Worm (Caenorhabditis elegans) whole organism, L4 larva: ENCODE data around the gene trpp-4.

Experiments
- T20F7.1 ChIP-seq: fragments of 200-800 bp; sonication (Bioruptor generic); optimal IDR thresholded peaks from 2 replicates; lab custom pipeline; 2018; ENCODE audit warnings: mild to moderate bottlenecking, missing genetic modification characterization, missing compliant biosample characterization
- Y105C5A.15 ChIP-seq: fragments of 200-800 bp; sonication (Bioruptor generic); IDR thresholded peaks from 2 replicates; pipeline ENCODE4 v1.3.6; 2022; ENCODE audit warnings: missing genetic modification characterization, missing compliant biosample characterization
- Y75B8A.6 ChIP-seq: fragments of 200-800 bp; sonication (Bioruptor generic); IDR thresholded peaks from 2 replicates; pipeline ENCODE4 v1.3.6; 2022; ENCODE audit warnings: missing genetic modification reagents, missing genetic modification characterization, missing compliant biosample characterization
- arid-1 ChIP-seq: fragments of 200-800 bp; sonication (Bioruptor generic); conservative IDR thresholded peaks from 2 replicates; pipeline ENCODE4 v1.3.6; 2022; ENCODE audit warnings: missing genetic modification reagents, missing genetic modification characterization, missing compliant biosample characterization
- ceh-28 ChIP-seq: fragments of 150-350 bp; optimal IDR thresholded peaks from 2 replicates; lab custom pipeline; 2014; ENCODE audit warnings: missing biosample characterization, missing genetic modification reagents, missing genetic modification characterization
- ces-1 ChIP-seq: fragments of 150-350 bp; sonication (generic microtip); optimal IDR thresholded peaks from 4 replicates; lab custom pipeline; 2014; ENCODE audit warnings: missing biosample characterization, missing genetic modification reagents, missing genetic modification characterization
- ctbp-1 ChIP-seq: fragments of 200-800 bp; sonication (Bioruptor generic); IDR thresholded peaks from 2 replicates; pipeline ENCODE4 v1.3.6; 2022; ENCODE audit warnings: missing genetic modification reagents, missing genetic modification characterization, missing compliant biosample characterization
- daf-19 ChIP-seq: fragments of 200-800 bp; sonication (Bioruptor generic); conservative IDR thresholded peaks from 2 replicates; pipeline ENCODE4 v1.3.6; 2022; ENCODE audit warnings: missing genetic modification characterization, missing compliant biosample characterization
- dmd-6 ChIP-seq: fragments of 200-800 bp; sonication (Bioruptor generic); IDR thresholded peaks from 2 replicates; pipeline ENCODE4 v1.3.6; 2022; ENCODE audit warnings: missing genetic modification reagents, missing genetic modification characterization, missing compliant biosample characterization
- dpl-1 ChIP-seq: fragments of 150-350 bp; optimal IDR thresholded peaks from 2 replicates; lab custom pipeline; 2014; ENCODE audit warnings: missing biosample characterization, missing genetic modification reagents, missing genetic modification characterization
- egl-43 ChIP-seq: fragments of 200-800 bp; sonication (Bioruptor generic); IDR thresholded peaks from 2 replicates; pipeline ENCODE4 v1.3.6; 2022; ENCODE audit warnings: missing genetic modification reagents, missing genetic modification characterization, missing compliant biosample characterization
- fkh-10 ChIP-seq: fragments of 150-350 bp; optimal IDR thresholded peaks from 2 replicates; lab custom pipeline; 2014; ENCODE audit warnings: missing biosample characterization, missing genetic modification reagents, missing genetic modification characterization
- gei-8 ChIP-seq: fragments of 200-800 bp; sonication (Bioruptor generic); optimal IDR thresholded peaks from 2 replicates; lab custom pipeline; 2018; ENCODE audit warnings: mild to moderate bottlenecking, missing genetic modification characterization, missing compliant biosample characterization
- hlh-11 ChIP-seq: fragments of 200-800 bp; sonication (Bioruptor generic); optimal IDR thresholded peaks from 2 replicates; lab custom pipeline; 2018; ENCODE audit warnings: mild to moderate bottlenecking, missing genetic modification characterization, missing compliant biosample characterization
- hlh-30 ChIP-seq: sonication (generic microtip); optimal IDR thresholded peaks from 2 replicates; lab custom pipeline; 2017; ENCODE audit warnings: antibody characterized with exemption, mild to moderate bottlenecking, missing genetic modification characterization, missing compliant biosample characterization; ENCODE audit not compliant: insufficient read depth
- hmg-1.1 ChIP-seq: fragments of 200-800 bp; sonication (Bioruptor generic); IDR thresholded peaks from 2 replicates; pipeline ENCODE4 v1.3.6; 2022; ENCODE audit warnings: missing genetic modification reagents, missing genetic modification characterization, missing compliant biosample characterization
- lim-7 ChIP-seq: fragments of 200-800 bp; sonication (Bioruptor generic); IDR thresholded peaks from 2 replicates; pipeline ENCODE4 v1.3.6; 2022; ENCODE audit warnings: missing genetic modification characterization, missing compliant biosample characterization
- lin-15B ChIP-seq: fragments of 150-350 bp; sonication (generic microtip); optimal IDR thresholded peaks from 3 replicates; lab custom pipeline; 2014; ENCODE audit warnings: missing biosample characterization, missing genetic modification characterization
- lin-39 ChIP-seq: fragments of 150-350 bp; optimal IDR thresholded peaks from 2 replicates; lab custom pipeline; 2014; ENCODE audit warnings: missing biosample characterization, missing genetic modification reagents, missing genetic modification characterization
- lsy-2 ChIP-seq, 2 experiments: fragments of 150-350 bp in 1 of 2; sonication (generic microtip) in 1 of 2; optimal IDR thresholded peaks; 2 replicates each; lab custom pipeline; 2014 to 2017; ENCODE audit warnings: missing biosample characterization in 2 of 2, missing genetic modification characterization in 2 of 2
- madf-5 ChIP-seq, 2 experiments: fragments of 200-800 bp; sonication (Bioruptor generic); IDR thresholded peaks; 2 replicates each; pipeline ENCODE4 v1.3.6; 2022; ENCODE audit warnings: missing compliant biosample characterization in 2 of 2, missing genetic modification characterization in 2 of 2
- mep-1 ChIP-seq: fragments of 150-350 bp; sonication (generic microtip); optimal IDR thresholded peaks from 3 replicates; lab custom pipeline; 2014; ENCODE audit warnings: missing biosample characterization, missing genetic modification characterization
- mes-2 ChIP-seq: sonication (generic microtip); optimal IDR thresholded peaks from 2 replicates; lab custom pipeline; 2016; ENCODE audit warnings: missing genotype, mild to moderate bottlenecking, missing genetic modification characterization, missing compliant biosample characterization; ENCODE audit not compliant: poor library complexity, severe bottlenecking
- nhr-11 ChIP-seq: fragments of 150-350 bp; optimal IDR thresholded peaks from 2 replicates; lab custom pipeline; 2014; ENCODE audit warnings: missing biosample characterization, missing genetic modification characterization
- nhr-111 ChIP-seq: fragments of 200-800 bp; sonication (Bioruptor generic); optimal IDR thresholded peaks from 2 replicates; lab custom pipeline; 2018; ENCODE audit warnings: mild to moderate bottlenecking, missing genetic modification characterization, missing compliant biosample characterization
- nhr-28 ChIP-seq: fragments of 150-350 bp; optimal IDR thresholded peaks from 2 replicates; lab custom pipeline; 2014; ENCODE audit warnings: missing biosample characterization, missing genetic modification characterization
- nhr-41 ChIP-seq: fragments of 200-800 bp; sonication (Bioruptor generic); IDR thresholded peaks from 2 replicates; pipeline ENCODE4 v1.3.6; 2022; ENCODE audit warnings: missing genetic modification reagents, missing genetic modification characterization, missing compliant biosample characterization
- nhr-76 ChIP-seq: fragments of 150-350 bp; optimal IDR thresholded peaks from 2 replicates; lab custom pipeline; 2014; ENCODE audit warnings: missing biosample characterization, missing genetic modification characterization
- nhr-77 ChIP-seq: fragments of 150-350 bp; optimal IDR thresholded peaks from 2 replicates; lab custom pipeline; 2014; ENCODE audit warnings: missing biosample characterization, missing genetic modification characterization
- pqm-1 ChIP-seq: sonication (generic microtip); optimal IDR thresholded peaks from 2 replicates; lab custom pipeline; 2017; ENCODE audit warnings: missing biosample characterization, missing genetic modification characterization
- snpc-4 ChIP-seq: fragments of 150-350 bp; optimal IDR thresholded peaks from 2 replicates; lab custom pipeline; 2014; ENCODE audit warnings: missing biosample characterization, missing genetic modification characterization
- spr-1 ChIP-seq: sonication (generic microtip); optimal IDR thresholded peaks from 2 replicates; lab custom pipeline; 2016; ENCODE audit warnings: mild to moderate bottlenecking, missing genetic modification characterization, missing compliant biosample characterization
- spr-3 ChIP-seq: fragments of 200-800 bp; sonication (Bioruptor generic); optimal IDR thresholded peaks from 2 replicates; lab custom pipeline; 2018; ENCODE audit warnings: mild to moderate bottlenecking, missing genetic modification characterization, missing compliant biosample characterization
- tag-97 ChIP-seq: fragments of 200-800 bp; sonication (Bioruptor generic); IDR thresholded peaks from 2 replicates; pipeline ENCODE4 v1.3.6; 2022; ENCODE audit warnings: missing genetic modification characterization, missing compliant biosample characterization
- unc-130 ChIP-seq: sonication (generic microtip); optimal IDR thresholded peaks from 2 replicates; lab custom pipeline; 2016; ENCODE audit warnings: missing genetic modification reagents, missing genetic modification characterization, missing compliant biosample characterization
- unc-62 ChIP-seq, 3 experiments: fragments of 150-350 bp in 1 of 3; sonication (generic microtip); optimal IDR thresholded peaks in 2 of 3; peaks in 1 of 3; 1 replicate in 1 of 3; 2 replicates in 2 of 3; lab custom pipeline; 2014 to 2017; ENCODE audit warnings: missing biosample characterization in 3 of 3, missing genetic modification characterization in 3 of 3, missing genetic modification reagents in 3 of 3, missing genotype in 1 of 3

The trpp-4 gene

DNA sequence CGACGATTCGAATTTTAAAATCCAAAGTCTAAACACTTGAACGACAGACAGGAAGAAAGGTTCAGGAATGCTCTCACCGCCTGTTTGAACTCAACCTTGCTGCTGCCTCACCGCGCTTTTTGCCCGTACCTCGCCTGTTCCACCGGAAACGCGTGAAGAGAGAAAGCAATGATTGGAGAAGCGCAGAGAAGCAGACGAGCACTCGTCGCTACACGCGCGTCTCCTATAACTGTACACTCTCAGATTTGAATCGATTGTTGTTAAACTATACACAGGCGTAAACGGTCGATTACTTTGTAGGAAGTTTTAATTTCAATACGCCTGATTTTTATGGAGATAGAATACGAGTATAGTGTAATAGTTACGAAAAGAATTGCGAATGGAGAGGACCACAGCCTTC is 24.4 kb downstream of the trpp-4 start (continued):
- TF ChIP-seq nhr-76 (tag; lab: Kevin White, UChicago) (no peak), nhr-111 (GFP tag; lab: Kevin White, UChicago) (no peak), nhr-28 (tag; lab: Kevin White, UChicago) (peak; percentile 72), spr-1 (tag; lab: Kevin White, UChicago) (no peak), Y75B8A.6 (no peak), hmg-1.1 (GFP tag; lab: Robert Waterston, UW) (no peak), unc-130 (no peak), ctbp-1 (GFP tag; lab: Robert Waterston, UW) (no peak), nhr-11 (tag; lab: Kevin White, UChicago) (no peak), madf-5 (GFP tag; IDR thresholded peaks at IDR 0.05; lab: Robert Waterston, UW) (no peak), pqm-1 (tag; lab: Kevin White, UChicago) (peak; percentile 41), mes-2 (tag; lab: Kevin White, UChicago) (peak; percentile 54), snpc-4 (tag; lab: Kevin White, UChicago) (no peak), Y105C5A.15 (GFP tag; lab: Robert Waterston, UW) (no peak)

- TF ChIP-seq fkh-10 (peak; percentile 47), ces-1 (peak; percentile 18), lsy-2 (tag; optimal IDR thresholded peaks at IDR 0.05; lab: Kevin White, UChicago) (peak in 1 of 2 experiments; percentile 66), tag-97 (GFP tag; lab: Robert Waterston, UW) (no peak), mes-2 (tag; lab: Kevin White, UChicago) (peak; percentile 28), mep-1 (tag; lab: Kevin White, UChicago) (peak; percentile 39), dpl-1 (peak; percentile 1), lin-39 (tag; lab: Kevin White, UChicago) (no peak), unc-62 (GFP tag; optimal IDR thresholded peaks at IDR 0.05 in 1 of 2; lab: Kevin White, UChicago) (peak in 1 of 2 experiments; percentile 10), unc-62 (tag; optimal IDR thresholded peaks at IDR 0.05; lab: Kevin White, UChicago) (no peak), hlh-30 (tag; lab: Kevin White, UChicago) (peak; percentile 4)
These were observed 25.5 kb downstream of the trpp-4 start, which contains the start of gene F36D4.5 for ce11 chrV:9425593-9425992. F36D4.5 (minus strand) TSS chrV:9425817.

- TF ChIP-seq nhr-111 (GFP tag; lab: Kevin White, UChicago) (no peak), dmd-6 (GFP tag; lab: Robert Waterston, UW) (no peak), ceh-28 (tag; lab: Kevin White, UChicago) (no peak), nhr-77 (tag; lab: Kevin White, UChicago) (no peak), gei-8 (no peak), hlh-11 (tag; lab: Kevin White, UChicago) (no peak), T20F7.1 (no peak), nhr-41 (GFP tag; lab: Robert Waterston, UW) (no peak), spr-3 (GFP tag; lab: Kevin White, UChicago) (no peak), arid-1 (GFP tag; lab: Robert Waterston, UW) (no peak), lim-7 (GFP tag; lab: Robert Waterston, UW) (no peak), daf-19 (GFP tag; lab: Robert Waterston, UW) (no peak), lin-15B (tag; lab: Kevin White, UChicago) (no peak), unc-62 (GFP tag; optimal IDR thresholded peaks at IDR 0.05 in 1 of 2; lab: Kevin White, UChicago) (no peak), unc-62 (tag; optimal IDR thresholded peaks at IDR 0.05; lab: Kevin White, UChicago) (no peak), egl-43 (GFP tag; lab: Robert Waterston, UW) (no peak), ces-1 (no peak)
These were observed 26.9 kb downstream of the trpp-4 start, which contains the start of gene F36D4.6 for ce11 chrV:9427075-9427474. F36D4.6 (minus strand) TSS chrV:9427175.
